Worm (Caenorhabditis elegans) whole organism, L4 larva: Measurements from ENCODE around the gene bgnt-1.5.

Experiments used
- F10B5.3 ChIP-seq: sonication (generic microtip); optimal IDR thresholded peaks from 2 replicates; lab custom pipeline; 2016; ENCODE audit warnings: mild to moderate bottlenecking, missing genetic modification characterization, missing compliant biosample characterization
- F26F4.8 ChIP-seq: fragments of 200-800 bp; sonication (Bioruptor generic); conservative IDR thresholded peaks from 2 replicates; pipeline ENCODE4 v1.3.6; 2022; ENCODE audit warnings: missing genetic modification characterization, missing compliant biosample characterization
- F44E2.7 ChIP-seq: fragments of 200-800 bp; sonication (Bioruptor generic); IDR thresholded peaks from 2 replicates; pipeline ENCODE4 v2.1.2; 2022; ENCODE audit warnings: missing genetic modification characterization, missing compliant biosample characterization
- F49E8.2 ChIP-seq: sonication (generic microtip); optimal IDR thresholded peaks from 2 replicates; lab custom pipeline; 2016; ENCODE audit warnings: missing compliant biosample characterization, mild to moderate bottlenecking, missing genetic modification characterization, borderline replicate concordance
- R02D3.7 ChIP-seq: fragments of 150-350 bp; sonication (generic microtip); optimal IDR thresholded peaks from 3 replicates; lab custom pipeline; 2014; ENCODE audit warnings: missing biosample characterization, missing genetic modification characterization
- T26A8.4 ChIP-seq: fragments of 200-800 bp; sonication (Bioruptor generic); IDR thresholded peaks from 2 replicates; pipeline ENCODE4 v1.3.6; 2022; ENCODE audit warnings: missing genetic modification characterization, missing compliant biosample characterization
- Y105C5A.15 ChIP-seq: fragments of 200-800 bp; sonication (Bioruptor generic); IDR thresholded peaks from 2 replicates; pipeline ENCODE4 v1.3.6; 2022; ENCODE audit warnings: missing genetic modification characterization, missing compliant biosample characterization
- Y5F2A.4 ChIP-seq: fragments of 200-800 bp; sonication (Bioruptor generic); optimal IDR thresholded peaks from 2 replicates; lab custom pipeline; 2018; ENCODE audit warnings: mild to moderate bottlenecking, missing genetic modification characterization, missing compliant biosample characterization
- Y75B8A.6 ChIP-seq: fragments of 200-800 bp; sonication (Bioruptor generic); IDR thresholded peaks from 2 replicates; pipeline ENCODE4 v1.3.6; 2022; ENCODE audit warnings: missing genetic modification reagents, missing genetic modification characterization, missing compliant biosample characterization
- ZK337.2 ChIP-seq: fragments of 200-800 bp; sonication (Bioruptor generic); IDR thresholded peaks from 2 replicates; pipeline ENCODE4 v1.3.6; 2022; ENCODE audit warnings: missing genetic modification reagents, missing genetic modification characterization, missing compliant biosample characterization
- ZK546.5 ChIP-seq, 2 experiments: sonication (generic microtip); optimal IDR thresholded peaks; 2 replicates each; lab custom pipeline; 2017; ENCODE audit warnings: missing biosample characterization in 2 of 2, missing genetic modification characterization in 2 of 2
- aly-2 ChIP-seq: sonication (generic microtip); optimal IDR thresholded peaks from 2 replicates; lab custom pipeline; 2018; ENCODE audit warnings: missing biosample characterization, missing genetic modification characterization
- ama-1 ChIP-seq: fragments of 150-350 bp; optimal IDR thresholded peaks from 2 replicates; lab custom pipeline; 2014; ENCODE audit warnings: inconsistent platforms, mixed read lengths
- attf-4 ChIP-seq: sonication (generic microtip); optimal IDR thresholded peaks from 3 replicates; lab custom pipeline; 2017; ENCODE audit warnings: missing biosample characterization, missing genetic modification characterization
- ceh-28 ChIP-seq: fragments of 150-350 bp; optimal IDR thresholded peaks from 2 replicates; lab custom pipeline; 2014; ENCODE audit warnings: missing biosample characterization, missing genetic modification reagents, missing genetic modification characterization
- ceh-32 ChIP-seq: sonication (generic microtip); optimal IDR thresholded peaks from 2 replicates; lab custom pipeline; 2016; ENCODE audit warnings: mild to moderate bottlenecking, missing genetic modification characterization, missing compliant biosample characterization; ENCODE audit not compliant: poor library complexity
- ces-1 ChIP-seq: fragments of 150-350 bp; sonication (generic microtip); optimal IDR thresholded peaks from 4 replicates; lab custom pipeline; 2014; ENCODE audit warnings: missing biosample characterization, missing genetic modification reagents, missing genetic modification characterization
- daf-16 ChIP-seq, 3 experiments: sonication (generic microtip); optimal IDR thresholded peaks; 2 replicates each; lab custom pipeline; 2016 to 2017; ENCODE audit warnings: missing genetic modification characterization in 3 of 3, missing genetic modification reagents in 3 of 3, mild to moderate bottlenecking in 2 of 3, missing compliant biosample characterization in 2 of 3, missing biosample characterization in 1 of 3, moderate library complexity in 1 of 3
- daf-19 ChIP-seq: fragments of 200-800 bp; sonication (Bioruptor generic); conservative IDR thresholded peaks from 2 replicates; pipeline ENCODE4 v1.3.6; 2022; ENCODE audit warnings: missing genetic modification characterization, missing compliant biosample characterization
- dmd-8 ChIP-seq: fragments of 200-800 bp; sonication (Bioruptor generic); IDR thresholded peaks from 2 replicates; pipeline ENCODE4 v1.3.6; 2022; ENCODE audit warnings: missing genetic modification characterization, missing compliant biosample characterization
- duxl-1 ChIP-seq: sonication (generic microtip); optimal IDR thresholded peaks from 2 replicates; lab custom pipeline; 2016; ENCODE audit warnings: mild to moderate bottlenecking, missing genetic modification characterization, moderate library complexity, missing compliant biosample characterization; ENCODE audit not compliant: poor library complexity
- dve-1 ChIP-seq: sonication (generic microtip); optimal IDR thresholded peaks from 2 replicates; lab custom pipeline; 2017; ENCODE audit warnings: antibody characterized with exemption, mild to moderate bottlenecking, missing genetic modification characterization, missing compliant biosample characterization; ENCODE audit not compliant: insufficient read depth
- egl-43 ChIP-seq: fragments of 200-800 bp; sonication (Bioruptor generic); IDR thresholded peaks from 2 replicates; pipeline ENCODE4 v1.3.6; 2022; ENCODE audit warnings: missing genetic modification reagents, missing genetic modification characterization, missing compliant biosample characterization
- fkh-10 ChIP-seq: fragments of 150-350 bp; optimal IDR thresholded peaks from 2 replicates; lab custom pipeline; 2014; ENCODE audit warnings: missing biosample characterization, missing genetic modification reagents, missing genetic modification characterization
- fos-1 ChIP-seq: fragments of 150-350 bp; optimal IDR thresholded peaks from 2 replicates; lab custom pipeline; 2014; ENCODE audit warnings: missing biosample characterization, missing genetic modification characterization
- hlh-30 ChIP-seq: sonication (generic microtip); optimal IDR thresholded peaks from 2 replicates; lab custom pipeline; 2017; ENCODE audit warnings: antibody characterized with exemption, mild to moderate bottlenecking, missing genetic modification characterization, missing compliant biosample characterization; ENCODE audit not compliant: insufficient read depth
- lin-1 ChIP-seq: fragments of 200-800 bp; sonication (Bioruptor generic); IDR thresholded peaks from 2 replicates; pipeline ENCODE4 v1.3.6; 2022; ENCODE audit warnings: missing genetic modification reagents, missing genetic modification characterization, missing compliant biosample characterization
- lin-15B ChIP-seq: fragments of 150-350 bp; sonication (generic microtip); optimal IDR thresholded peaks from 3 replicates; lab custom pipeline; 2014; ENCODE audit warnings: missing biosample characterization, missing genetic modification characterization
- lin-38 ChIP-seq: fragments of 200-800 bp; sonication (Bioruptor generic); IDR thresholded peaks from 2 replicates; pipeline ENCODE4 v1.3.6; 2022; ENCODE audit warnings: missing genetic modification reagents, missing genetic modification characterization, missing compliant biosample characterization
- lir-3 ChIP-seq: sonication (generic microtip); optimal IDR thresholded peaks from 2 replicates; lab custom pipeline; 2016; ENCODE audit warnings: mild to moderate bottlenecking, missing genetic modification characterization, missing compliant biosample characterization
- mdt-29 ChIP-seq: fragments of 200-800 bp; sonication (Bioruptor generic); IDR thresholded peaks from 2 replicates; pipeline ENCODE4 v1.3.6; 2022; ENCODE audit warnings: missing genetic modification reagents, missing genetic modification characterization, missing compliant biosample characterization
- mxl-2 ChIP-seq: fragments of 200-800 bp; sonication (Bioruptor generic); conservative IDR thresholded peaks from 2 replicates; pipeline ENCODE4 v1.3.6; 2022; ENCODE audit warnings: missing genetic modification reagents, missing genetic modification characterization, missing compliant biosample characterization
- nhr-102 ChIP-seq: sonication (generic microtip); optimal IDR thresholded peaks from 2 replicates; lab custom pipeline; 2016; ENCODE audit warnings: mild to moderate bottlenecking, missing genetic modification characterization, moderate library complexity, missing compliant biosample characterization
- nhr-11 ChIP-seq: fragments of 150-350 bp; optimal IDR thresholded peaks from 2 replicates; lab custom pipeline; 2014; ENCODE audit warnings: missing biosample characterization, missing genetic modification characterization
- nhr-42 ChIP-seq: fragments of 200-800 bp; sonication (Bioruptor generic); IDR thresholded peaks from 2 replicates; pipeline ENCODE4 v1.3.6; 2022; ENCODE audit warnings: missing genetic modification characterization, missing compliant biosample characterization
- nhr-77 ChIP-seq: fragments of 150-350 bp; optimal IDR thresholded peaks from 2 replicates; lab custom pipeline; 2014; ENCODE audit warnings: missing biosample characterization, missing genetic modification characterization
- pha-4 ChIP-seq, 2 experiments: fragments of 150-350 bp in 1 of 2; fragments of 200-800 bp in 1 of 2; sonication (Bioruptor generic) in 1 of 2; IDR thresholded peaks in 1 of 2; optimal IDR thresholded peaks in 1 of 2; 2 replicates each; pipeline versions ENCODE4 v1.3.6 to Lab custom; 2014 to 2022; ENCODE audit warnings: missing genetic modification characterization in 2 of 2, missing genetic modification reagents in 2 of 2, missing biosample characterization in 1 of 2, missing compliant biosample characterization in 1 of 2
- pqm-1 ChIP-seq: sonication (generic microtip); optimal IDR thresholded peaks from 2 replicates; lab custom pipeline; 2017; ENCODE audit warnings: missing biosample characterization, missing genetic modification characterization
- rbr-2 ChIP-seq: sonication (generic microtip); optimal IDR thresholded peaks from 2 replicates; lab custom pipeline; 2016; ENCODE audit warnings: missing genotype, missing genetic modification characterization, missing compliant biosample characterization
- saeg-2 ChIP-seq: fragments of 200-800 bp; sonication (Bioruptor generic); IDR thresholded peaks from 2 replicates; pipeline ENCODE4 v1.3.6; 2022; ENCODE audit warnings: missing genetic modification reagents, missing genetic modification characterization, missing compliant biosample characterization
- sdz-12 ChIP-seq: fragments of 200-800 bp; sonication (Bioruptor generic); optimal IDR thresholded peaks from 2 replicates; lab custom pipeline; 2018; ENCODE audit warnings: mild to moderate bottlenecking, missing genetic modification characterization, missing compliant biosample characterization
- set-16 ChIP-seq: fragments of 200-800 bp; sonication (Bioruptor generic); IDR thresholded peaks from 2 replicates; pipeline ENCODE4 v1.3.6; 2022; ENCODE audit warnings: missing genetic modification reagents, missing genetic modification characterization, missing compliant biosample characterization
- skn-1 ChIP-seq: fragments of 150-350 bp; optimal IDR thresholded peaks from 2 replicates; lab custom pipeline; 2014; ENCODE audit warnings: missing biosample characterization, missing genetic modification characterization
- spr-1 ChIP-seq: sonication (generic microtip); optimal IDR thresholded peaks from 2 replicates; lab custom pipeline; 2016; ENCODE audit warnings: mild to moderate bottlenecking, missing genetic modification characterization, missing compliant biosample characterization
- spr-3 ChIP-seq: fragments of 200-800 bp; sonication (Bioruptor generic); optimal IDR thresholded peaks from 2 replicates; lab custom pipeline; 2018; ENCODE audit warnings: mild to moderate bottlenecking, missing genetic modification characterization, missing compliant biosample characterization
- tag-97 ChIP-seq: fragments of 200-800 bp; sonication (Bioruptor generic); IDR thresholded peaks from 2 replicates; pipeline ENCODE4 v1.3.6; 2022; ENCODE audit warnings: missing genetic modification characterization, missing compliant biosample characterization
- unc-130 ChIP-seq: sonication (generic microtip); optimal IDR thresholded peaks from 2 replicates; lab custom pipeline; 2016; ENCODE audit warnings: missing genetic modification reagents, missing genetic modification characterization, missing compliant biosample characterization
- unc-39 ChIP-seq: sonication (generic microtip); optimal IDR thresholded peaks from 2 replicates; lab custom pipeline; 2017; ENCODE audit warnings: missing biosample characterization, missing genetic modification characterization
- zfp-3 ChIP-seq: fragments of 200-800 bp; sonication (Bioruptor generic); conservative IDR thresholded peaks from 2 replicates; pipeline ENCODE4 v1.3.6; 2022; ENCODE audit warnings: missing genetic modification reagents, missing genetic modification characterization, missing compliant biosample characterization
- zip-2 ChIP-seq: fragments of 150-350 bp; optimal IDR thresholded peaks from 2 replicates; lab custom pipeline; 2014; ENCODE audit warnings: missing biosample characterization, missing genetic modification characterization
- ztf-11 ChIP-seq: fragments of 150-350 bp; optimal IDR thresholded peaks from 2 replicates; lab custom pipeline; 2014; ENCODE audit warnings: missing biosample characterization, missing genetic modification characterization

The bgnt-1.5 gene

DNA sequence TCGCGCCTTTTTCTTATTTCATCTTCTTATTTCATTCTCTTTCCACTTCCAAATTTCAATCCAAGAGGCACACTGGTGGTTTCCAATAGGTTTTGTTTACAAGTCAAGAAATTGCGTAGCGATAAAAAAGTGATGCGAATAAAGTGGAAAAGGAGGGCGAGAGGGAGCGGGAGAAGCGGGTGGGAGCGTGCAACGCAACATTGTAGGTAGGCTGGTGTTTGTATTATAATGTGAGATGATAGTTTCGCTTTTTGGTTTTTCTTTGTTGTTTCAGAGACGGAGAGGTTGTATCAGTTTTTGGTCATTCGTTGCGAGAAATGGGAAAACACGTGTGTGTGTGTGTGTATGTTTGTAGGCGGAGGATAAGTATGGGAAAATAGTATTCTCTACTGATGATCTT lies 18.0 kb upstream of the bgnt-1.5 start:
- TF ChIP-seq Y105C5A.15 (GFP tag; lab: Robert Waterston, UW) (no peak), pqm-1 (tag; lab: Kevin White, UChicago) (peak; percentile 66), hlh-30 (tag; lab: Kevin White, UChicago) (peak; percentile 84), T26A8.4 (GFP tag; lab: Robert Waterston, UW) (no peak), ZK546.5 (tag; optimal IDR thresholded peaks at IDR 0.05; lab: Kevin White, UChicago) (no peak), ces-1 (GFP tag; lab: Kevin White, UChicago) (no peak), mdt-29 (GFP tag; lab: Robert Waterston, UW) (no peak), lin-38 (GFP tag; lab: Robert Waterston, UW) (no peak), set-16 (GFP tag; lab: Robert Waterston, UW) (no peak), Y5F2A.4 (GFP tag; lab: Kevin White, UChicago) (no peak), spr-3 (GFP tag; lab: Kevin White, UChicago) (no peak), Y75B8A.6 (no peak), attf-4 (tag; lab: Kevin White, UChicago) (no peak), lin-15B (tag; lab: Kevin White, UChicago) (no peak), daf-19 (GFP tag; lab: Robert Waterston, UW) (no peak), zfp-3 (GFP tag; lab: Robert Waterston, UW) (no peak), spr-1 (tag; lab: Kevin White, UChicago) (no peak), aly-2 (tag; lab: Kevin White, UChicago) (no peak), F49E8.2 (tag; lab: Kevin White, UChicago) (no peak), fos-1 (tag; lab: Kevin White, UChicago) (no peak), nhr-11 (no peak), ZK337.2 (GFP tag; lab: Robert Waterston, UW) (no peak), lir-3 (no peak), unc-130 (GFP tag; lab: Kevin White, UChicago) (no peak), nhr-42 (GFP tag; lab: Robert Waterston, UW) (0 out of 2 replicates have a peak, but pooled peaks have one; percentile 15), pha-4 (GFP tag; IDR thresholded peaks at IDR 0.05; lab: Robert Waterston, UW) (no peak), pha-4 (tag; optimal IDR thresholded peaks at IDR 0.05; lab: Kevin White, UChicago) (peak; percentile 68), duxl-1 (no peak), nhr-102 (tag; lab: Kevin White, UChicago) (peak; percentile 28), sdz-12 (no peak), egl-43 (GFP tag; lab: Robert Waterston, UW) (no peak), mxl-2 (no peak), F26F4.8 (GFP tag; lab: Robert Waterston, UW) (no peak), tag-97 (GFP tag; lab: Robert Waterston, UW) (no peak), dmd-8 (GFP tag; lab: Robert Waterston, UW) (no peak), lin-1 (GFP tag; lab: Robert Waterston, UW) (no peak), skn-1 (tag; lab: Kevin White, UChicago) (no peak), R02D3.7 (tag; lab: Kevin White, UChicago) (no peak), zip-2 (tag; lab: Kevin White, UChicago) (no peak), saeg-2 (no peak), daf-16 (GFP tag; optimal IDR thresholded peaks at IDR 0.05; lab: Kevin White, UChicago) (peak in 1 of 2 experiments; percentile 68), daf-16 (tag; optimal IDR thresholded peaks at IDR 0.05; lab: Kevin White, UChicago) (peak; percentile 95), fkh-10 (GFP tag; lab: Kevin White, UChicago) (no peak), dve-1 (tag; lab: Kevin White, UChicago) (peak; percentile 92), ceh-28 (tag; lab: Kevin White, UChicago) (no peak), F44E2.7 (GFP tag; lab: Robert Waterston, UW) (no peak), rbr-2 (no peak), ceh-32 (tag; lab: Kevin White, UChicago) (no peak), F10B5.3 (tag; lab: Kevin White, UChicago) (no peak), nhr-77 (tag; lab: Kevin White, UChicago) (peak; percentile 78), ztf-11 (no peak), unc-39 (tag; lab: Kevin White, UChicago) (no peak), ama-1 (lab: Kevin White, UChicago) (no peak)
